Fruit fly (Drosophila melanogaster) whole organism, adult: ENCODE results near the gene Nmt.

Source experiments
- CG12768 ChIP-seq: fragments of 200-800 bp; sonication (Bioruptor generic); optimal IDR thresholded peaks from 2 replicates; lab custom pipeline; 2017; ENCODE audit warnings: missing biosample characterization, missing genetic modification characterization, mild to moderate bottlenecking, moderate library complexity, missing genetic modification reagents
- CG33017 ChIP-seq: fragments of 200-800 bp; sonication (Bioruptor generic); optimal IDR thresholded peaks from 2 replicates; lab custom pipeline; 2018; ENCODE audit warnings: missing biosample characterization, mild to moderate bottlenecking, missing genetic modification characterization, moderate library complexity
- Crg-1 ChIP-seq: fragments of 200-800 bp; sonication (Bioruptor generic); optimal IDR thresholded peaks from 2 replicates; lab custom pipeline; 2016; ENCODE audit warnings: missing biosample characterization, missing genetic modification characterization
- Hr96 ChIP-seq: fragments of 200-800 bp; sonication (Bioruptor generic); optimal IDR thresholded peaks from 2 replicates; lab custom pipeline; 2016; ENCODE audit warnings: missing biosample characterization, missing genetic modification characterization
- bab1 ChIP-seq: fragments of 200-800 bp; sonication (Bioruptor generic); optimal IDR thresholded peaks from 3 replicates; lab custom pipeline; 2019; ENCODE audit warnings: missing biosample characterization, mild to moderate bottlenecking, missing genetic modification characterization, moderate library complexity
- cic ChIP-seq: fragments of 200-800 bp; sonication (Bioruptor generic); optimal IDR thresholded peaks from 2 replicates; lab custom pipeline; 2017; ENCODE audit warnings: missing biosample characterization, mild to moderate bottlenecking, missing genetic modification characterization, moderate library complexity

DNA sequence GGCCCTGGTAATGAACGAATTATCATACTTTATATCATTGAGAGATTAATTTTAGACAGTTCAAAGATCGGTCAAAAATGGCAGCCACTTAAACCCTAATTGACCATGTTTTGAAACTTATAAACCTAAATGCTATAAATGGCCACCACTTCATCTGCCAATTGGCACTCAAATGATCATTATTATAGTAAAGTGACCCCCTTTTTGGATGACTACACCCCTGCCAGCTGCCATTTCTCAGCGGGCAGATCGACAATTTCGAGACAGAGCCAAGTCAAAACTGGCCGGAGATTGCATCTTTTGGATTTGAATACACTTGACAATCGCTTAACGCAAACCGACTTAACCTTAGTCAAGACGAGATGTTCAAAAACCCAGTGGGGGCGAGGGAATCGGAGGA lies 22.0 kb downstream of the Nmt start:
- TF ChIP-seq Crg-1 (no peak), cic (GFP tag; lab: Kevin White, UChicago) (no peak), CG12768 (GFP tag; lab: Kevin White, UChicago) (no peak), CG33017 (tag; lab: Kevin White, UChicago) (no peak), bab1 (GFP tag; lab: Kevin White, UChicago) (no peak), Hr96 (GFP tag; lab: Kevin White, UChicago) (no peak)
